Fruit fly (Drosophila melanogaster) S2 (cell line): ENCODE results near the gene Trm1.

Experiments
- CG8478 ChIP-seq: fragments of >200 bp; optimal IDR thresholded peaks from 2 replicates; lab custom pipeline; 2018
- CTCF ChIP-seq, 2 experiments: fragments of >200 bp; optimal IDR thresholded peaks; 2 replicates each; lab custom pipeline; 2018

DNA sequence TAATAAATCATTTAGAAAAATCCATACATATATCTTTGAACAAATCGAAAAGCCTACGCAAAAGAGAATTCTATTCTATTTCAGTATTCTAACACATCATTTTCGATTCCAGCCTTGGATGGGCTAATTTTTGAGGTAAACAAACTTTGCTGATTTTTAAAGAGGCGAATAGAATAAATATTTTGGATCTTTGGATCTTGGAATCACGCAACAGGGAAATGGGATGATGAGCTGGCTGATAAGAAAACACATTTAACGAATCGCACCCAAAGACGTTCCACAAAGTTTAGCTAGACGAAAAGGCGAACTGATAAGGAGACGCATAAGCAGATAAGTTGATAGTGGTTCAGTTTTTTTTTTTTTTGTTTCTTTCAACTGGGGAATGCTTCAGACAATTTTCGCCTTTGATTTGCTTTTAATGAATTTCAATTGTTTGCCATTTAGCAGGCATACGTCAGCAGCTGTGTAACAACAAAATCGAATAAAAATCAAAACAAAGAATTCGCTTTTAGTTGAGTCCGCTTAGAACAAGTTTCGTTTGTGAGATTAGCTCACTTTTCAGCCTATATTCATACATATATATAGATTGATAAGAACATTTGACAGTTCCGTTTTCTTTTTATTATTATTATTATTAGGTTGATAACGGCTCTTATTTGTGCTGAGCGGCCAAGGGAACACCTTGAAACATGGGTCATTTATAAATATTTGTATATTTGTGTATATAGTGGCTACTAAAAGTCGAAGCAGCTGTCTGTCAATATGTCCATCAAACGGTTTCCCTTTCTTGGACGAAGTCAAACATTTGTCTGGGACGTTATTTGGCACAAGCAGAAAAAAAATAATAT, 37.6 kb downstream of the Trm1 start:
- no peak for TF ChIP-seq CTCF (optimal IDR thresholded peaks at IDR 0.05; lab: Kevin White, UChicago)
- TF ChIP-seq CG8478 (lab: Kevin White, UChicago), result no peak
